Fruit fly (Drosophila melanogaster): ENCODE data around the gene jvl.

DNA sequence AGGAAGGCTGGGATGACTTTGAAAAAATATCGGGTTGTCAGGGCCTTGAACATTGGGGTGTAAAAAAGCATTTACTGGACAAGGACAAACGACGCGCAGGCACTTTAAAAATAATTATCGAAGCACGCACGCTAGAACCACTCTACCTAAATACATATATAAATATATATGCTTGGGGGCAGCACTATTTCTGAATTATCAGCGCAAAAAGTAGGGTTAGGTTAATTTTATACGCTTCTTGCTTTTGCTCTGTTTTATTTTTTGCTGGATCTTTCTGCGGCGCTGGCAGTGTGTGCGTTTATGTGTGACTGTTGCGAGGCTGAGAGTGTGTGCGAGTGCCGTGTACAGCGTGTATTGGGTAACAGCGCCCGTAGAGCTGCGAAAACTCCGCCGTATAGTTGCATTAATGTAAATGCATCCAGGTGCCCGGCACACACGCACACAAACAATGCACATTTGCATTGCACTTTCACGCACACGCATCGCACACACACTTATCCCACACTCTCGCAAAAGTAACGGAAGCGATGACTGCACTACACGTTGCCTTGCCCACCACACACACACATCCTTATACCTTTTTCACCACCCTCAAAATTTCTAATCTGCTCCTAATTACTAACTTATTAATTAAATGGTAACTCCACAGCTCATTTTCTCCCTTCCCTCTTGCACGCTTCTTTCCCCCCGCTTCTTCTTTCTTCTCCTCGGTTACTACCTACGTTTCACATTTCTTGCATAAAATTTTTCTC, 1.7 kb upstream of the jvl start:
- TF ChIP-seq Gug (GFP tag; IDR thresholded peaks at IDR 0.05) (no peak), salr (GFP tag; optimal IDR thresholded peaks at IDR 0.05) (no peak)

Measured in whole organism, prepupa.